Fruit fly (Drosophila melanogaster): ENCODE data around the gene sog.

sog gene

DNA sequence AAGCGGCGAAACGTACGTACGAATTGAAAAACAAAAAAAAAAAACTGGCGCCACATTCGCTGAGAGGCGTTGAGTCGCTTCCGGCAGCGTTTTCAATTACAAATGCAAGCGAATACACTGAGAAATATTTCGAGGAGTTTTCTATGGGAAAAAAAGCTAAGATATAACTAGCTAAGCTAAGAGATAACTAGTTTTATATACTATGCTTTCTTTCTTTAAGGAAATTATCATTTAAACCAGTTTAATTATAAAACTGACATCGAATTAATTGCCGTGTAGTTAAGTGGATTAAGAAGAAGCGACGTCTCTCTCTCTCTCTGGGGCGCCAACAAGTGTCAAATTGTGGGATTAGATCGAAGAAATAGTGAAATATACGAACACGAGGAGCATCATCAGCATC, 17.8 kb downstream of the sog start (continued):
- TF ChIP-seq jing (GFP tag; optimal IDR thresholded peaks at IDR 0.05) (peak; percentile 19), CG16815 (GFP tag; optimal IDR thresholded peaks at IDR 0.05) (peak; percentile 39), CG3838 (GFP tag; optimal IDR thresholded peaks at IDR 0.05) (no peak), HLH54F (GFP tag; optimal IDR thresholded peaks at IDR 0.05) (no peak)

DNA sequence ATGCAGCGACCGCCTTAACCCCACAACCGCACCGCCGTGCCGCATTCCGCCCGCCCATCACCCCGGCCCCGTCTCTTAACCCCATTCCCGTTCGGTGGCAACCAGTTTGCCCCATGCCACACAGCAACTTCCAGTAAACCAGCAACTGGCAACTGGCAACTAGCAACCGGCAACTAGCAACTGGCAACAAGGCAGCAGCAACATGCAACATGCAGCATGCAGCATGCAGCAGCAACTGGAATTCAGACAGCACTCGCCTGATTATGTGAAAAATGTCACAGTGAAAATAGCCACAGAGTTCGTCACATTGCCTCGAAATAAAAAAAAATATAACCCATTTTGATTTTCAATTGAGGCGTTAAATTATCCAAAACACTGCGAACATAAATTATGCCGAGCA, 21.4 kb downstream of the sog start:
- TF ChIP-seq Med (GFP tag) (peak; percentile 58), cad (GFP tag; optimal IDR thresholded peaks at IDR 0.05) (no peak), Drgx (GFP tag; IDR thresholded peaks at IDR 0.05) (0 out of 2 replicates have a peak, but pooled peaks have one; percentile 7), CG31224 (GFP tag; IDR thresholded peaks at IDR 0.05) (no peak), CG11504 (tag; optimal IDR thresholded peaks at IDR 0.05) (peak; percentile 9)

DNA sequence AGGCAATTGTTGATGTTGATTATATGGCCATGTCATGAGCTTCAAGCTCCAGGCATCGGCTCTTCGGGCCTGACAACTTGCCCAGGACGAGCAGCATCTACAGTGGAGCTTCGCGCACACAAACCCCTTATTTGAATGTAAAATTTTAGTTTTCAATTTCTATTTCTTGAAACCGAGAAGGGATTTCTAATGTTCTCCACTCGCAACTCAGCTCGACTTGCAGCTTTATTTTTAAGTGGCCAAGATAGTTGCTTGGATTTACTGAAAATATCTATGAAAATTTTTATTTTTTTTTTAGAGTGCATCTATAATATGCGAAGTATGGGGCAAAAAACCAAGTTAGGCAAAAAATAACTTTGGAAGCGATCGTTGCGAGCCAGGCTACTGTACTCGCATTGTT, 22.3 kb downstream of the sog start:
- no peak for TF ChIP-seq sc (optimal IDR thresholded peaks at IDR 0.05)
- TF ChIP-seq sc (GFP tag; optimal IDR thresholded peaks at IDR 0.05): no peak
- 0 out of 2 replicates have a peak, but pooled peaks have one; percentile 9 for TF ChIP-seq Drgx (GFP tag; IDR thresholded peaks at IDR 0.05)
- TF ChIP-seq Med (GFP tag): peak; percentile 16
- TF ChIP-seq sens (GFP tag): peak; percentile 39
- TF ChIP-seq gce (GFP tag; IDR thresholded peaks at IDR 0.05): no peak

DNA sequence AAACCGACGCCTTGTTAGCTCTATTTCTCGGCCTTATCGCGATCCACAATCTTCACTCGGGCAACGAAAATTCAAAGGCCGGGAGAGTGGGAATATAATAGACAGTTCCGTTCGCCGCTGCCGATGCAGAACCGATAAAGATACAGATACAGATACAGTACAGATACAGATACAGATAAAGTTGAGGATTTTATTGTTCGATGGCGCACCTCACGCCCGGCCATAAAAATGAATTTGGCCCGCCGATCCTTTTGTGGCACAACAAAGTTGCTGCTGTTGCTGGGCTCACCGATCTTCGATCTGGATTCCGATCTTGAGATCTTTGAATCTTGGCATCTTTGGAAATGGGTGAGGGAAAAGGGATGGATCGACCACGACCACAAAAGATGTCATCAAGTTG, 23.1 kb downstream of the sog start:
- TF ChIP-seq CG4854 (GFP tag; optimal IDR thresholded peaks at IDR 0.05) (no peak), CG6765 (GFP tag; optimal IDR thresholded peaks at IDR 0.05) (no peak), abd-A (tag; optimal IDR thresholded peaks at IDR 0.05) (peak; percentile 32), Oli (tag; optimal IDR thresholded peaks at IDR 0.05) (no peak), cad (GFP tag; optimal IDR thresholded peaks at IDR 0.05) (peak; percentile 55), CG12769 (tag; optimal IDR thresholded peaks at IDR 0.05) (peak; percentile 33), grn (GFP tag; optimal IDR thresholded peaks at IDR 0.05) (peak; percentile 100), kni (GFP tag; optimal IDR thresholded peaks at IDR 0.05) (peak; percentile 65), CG15479 (GFP tag; optimal IDR thresholded peaks at IDR 0.05) (peak; percentile 72), pros (GFP tag; optimal IDR thresholded peaks at IDR 0.05) (peak; percentile 22)

DNA sequence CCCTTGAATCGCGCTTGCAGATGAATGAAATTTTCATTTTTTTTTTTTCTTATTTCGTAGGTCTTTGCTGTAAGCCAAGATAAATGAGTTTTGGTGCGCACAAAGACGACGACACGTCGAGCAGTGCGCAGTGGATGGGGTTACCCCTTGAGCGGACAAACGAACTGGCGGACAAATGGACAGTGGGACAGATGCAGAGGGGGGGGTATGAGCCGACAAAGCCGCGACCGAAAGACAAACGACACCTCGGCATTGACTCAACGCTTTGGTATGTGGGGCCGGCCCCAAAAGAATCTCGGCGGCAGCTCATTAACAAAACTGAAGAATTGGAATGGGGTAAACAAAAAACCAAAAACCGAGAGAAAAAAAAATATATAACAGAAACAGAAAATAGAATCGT, 23.9 kb downstream of the sog start:
- TF ChIP-seq CG12071 (GFP tag; optimal IDR thresholded peaks at IDR 0.05): no peak
- no peak for TF ChIP-seq aop (GFP tag; IDR thresholded peaks at IDR 0.05)
- no peak for TF ChIP-seq CG30431 (GFP tag; optimal IDR thresholded peaks at IDR 0.05)
- peak; percentile 49 for TF ChIP-seq kni (GFP tag; optimal IDR thresholded peaks at IDR 0.05)
- TF ChIP-seq hb (GFP tag; IDR thresholded peaks at IDR 0.05; ENCODE audit: partially characterized antibody): no peak
- TF ChIP-seq CG30020 (tag; optimal IDR thresholded peaks at IDR 0.05): no peak
- TF ChIP-seq chinmo (GFP tag; IDR thresholded peaks at IDR 0.05; ENCODE audit: partially characterized antibody): peak; percentile 71; the same call in 1 of the 4 replicates
- no peak for TF ChIP-seq CG11560 (tag; IDR thresholded peaks at IDR 0.05)
- no peak for TF ChIP-seq CG10366 (GFP tag; IDR thresholded peaks at IDR 0.05)
- no peak for TF ChIP-seq ara (GFP tag; IDR thresholded peaks at IDR 0.05)
- no peak for TF ChIP-seq jing (GFP tag; optimal IDR thresholded peaks at IDR 0.05)
- no peak for TF ChIP-seq CG31441 (GFP tag; IDR thresholded peaks at IDR 0.05)
- no peak for TF ChIP-seq Abd-B (GFP tag; optimal IDR thresholded peaks at IDR 0.05)
- TF ChIP-seq Med (GFP tag): peak; percentile 10
- TF ChIP-seq oc (tag; optimal IDR thresholded peaks at IDR 0.05): peak; percentile 60
- no peak for TF ChIP-seq da (GFP tag; optimal IDR thresholded peaks at IDR 0.05)
- peak; percentile 17 for TF ChIP-seq CG8359 (GFP tag; optimal IDR thresholded peaks at IDR 0.05; ENCODE audit: borderline replicate concordance)
- TF ChIP-seq Awh (GFP tag; IDR thresholded peaks at IDR 0.05): 0 out of 2 replicates have a peak, but pooled peaks have one; percentile 23
- TF ChIP-seq scrt (GFP tag; optimal IDR thresholded peaks at IDR 0.05): no peak
- no peak for TF ChIP-seq CG10565 (GFP tag; optimal IDR thresholded peaks at IDR 0.05)
- TF ChIP-seq crol (GFP tag; IDR thresholded peaks at IDR 0.05): peak; percentile 73
- no peak for TF ChIP-seq CoRest (tag; optimal IDR thresholded peaks at IDR 0.05)
- peak; percentile 91 for TF ChIP-seq sd (tag; optimal IDR thresholded peaks at IDR 0.05)
- TF ChIP-seq CG8765 (GFP tag; IDR thresholded peaks at IDR 0.05): no peak
- no peak for TF ChIP-seq ssp (GFP tag; IDR thresholded peaks at IDR 0.05)
- no peak for TF ChIP-seq al (GFP tag; IDR thresholded peaks at IDR 0.05)
